Worm (Caenorhabditis elegans) whole organism, midembryonic: ENCODE data around the gene F10E9.10.

ENCODE experiments used
- T22C8.4 ChIP-seq: fragments of 200-800 bp; sonication (Bioruptor generic); IDR thresholded peaks from 2 replicates; pipeline ENCODE4 v1.3.6; 2022; ENCODE audit warnings: missing genetic modification characterization, missing compliant biosample characterization
- cog-1 ChIP-seq: sonication (generic microtip); optimal IDR thresholded peaks from 2 replicates; lab custom pipeline; 2016; ENCODE audit warnings: missing genetic modification characterization, missing compliant biosample characterization
- flt-1 ChIP-seq: fragments of 200-800 bp; sonication (Bioruptor generic); IDR thresholded peaks from 2 replicates; pipeline ENCODE4 v1.3.6; 2022; ENCODE audit warnings: missing genetic modification characterization, missing compliant biosample characterization
- klf-2 ChIP-seq: fragments of 200-800 bp; sonication (Bioruptor generic); conservative IDR thresholded peaks from 2 replicates; pipeline ENCODE4 v1.3.6; 2022; ENCODE audit warnings: missing genetic modification reagents, missing genetic modification characterization, missing compliant biosample characterization
- med-1 ChIP-seq: sonication (generic microtip); optimal IDR thresholded peaks from 2 replicates; lab custom pipeline; 2017; ENCODE audit warnings: missing genetic modification characterization, mild to moderate bottlenecking, missing compliant biosample characterization, antibody characterized with exemption, missing genetic modification reagents; ENCODE audit not compliant: insufficient read depth
- ref-1 ChIP-seq: fragments of 200-800 bp; sonication (Bioruptor generic); conservative IDR thresholded peaks from 2 replicates; pipeline ENCODE4 v1.3.6; 2022; ENCODE audit warnings: missing genetic modification reagents, missing genetic modification characterization, missing compliant biosample characterization
- tab-1 ChIP-seq: fragments of 200-800 bp; sonication (Bioruptor generic); IDR thresholded peaks from 2 replicates; pipeline ENCODE4 v1.3.6; 2022; ENCODE audit warnings: missing genetic modification characterization, missing compliant biosample characterization
- ztf-23 ChIP-seq: fragments of 200-800 bp; sonication (Bioruptor generic); IDR thresholded peaks from 2 replicates; pipeline ENCODE4 v1.3.6; 2022; ENCODE audit warnings: missing genetic modification reagents, missing genetic modification characterization, missing compliant biosample characterization
- ztf-29 ChIP-seq: fragments of 200-800 bp; sonication (Bioruptor generic); IDR thresholded peaks from 2 replicates; pipeline ENCODE4 v1.3.6; 2022; ENCODE audit warnings: missing genetic modification reagents, missing genetic modification characterization, missing compliant biosample characterization

Gene F10E9.10

ce11 chrIII:8283525-8283924 is 36.6 kb downstream of the F10E9.10 start:
- TF ChIP-seq ztf-23 (GFP tag; lab: Robert Waterston, UW) (no peak), ref-1 (GFP tag; lab: Robert Waterston, UW) (no peak), cog-1 (tag; lab: Kevin White, UChicago) (no peak), klf-2 (no peak), tab-1 (GFP tag; lab: Robert Waterston, UW) (no peak), T22C8.4 (GFP tag; lab: Robert Waterston, UW) (no peak), med-1 (GFP tag; lab: Kevin White, UChicago) (no peak), ztf-29 (GFP tag; lab: Robert Waterston, UW) (no peak), flt-1 (GFP tag; lab: Robert Waterston, UW) (no peak)

- TF ChIP-seq tab-1 (GFP tag; lab: Robert Waterston, UW) (no peak), T22C8.4 (GFP tag; lab: Robert Waterston, UW) (no peak), klf-2 (no peak), ref-1 (GFP tag; lab: Robert Waterston, UW) (no peak), med-1 (GFP tag; lab: Kevin White, UChicago) (no peak), ztf-23 (GFP tag; lab: Robert Waterston, UW) (no peak), cog-1 (tag; lab: Kevin White, UChicago) (no peak), ztf-29 (GFP tag; lab: Robert Waterston, UW) (no peak)
These were observed 38.8 kb downstream of the F10E9.10 start for ce11 chrIII:8281310-8281709.

DNA sequence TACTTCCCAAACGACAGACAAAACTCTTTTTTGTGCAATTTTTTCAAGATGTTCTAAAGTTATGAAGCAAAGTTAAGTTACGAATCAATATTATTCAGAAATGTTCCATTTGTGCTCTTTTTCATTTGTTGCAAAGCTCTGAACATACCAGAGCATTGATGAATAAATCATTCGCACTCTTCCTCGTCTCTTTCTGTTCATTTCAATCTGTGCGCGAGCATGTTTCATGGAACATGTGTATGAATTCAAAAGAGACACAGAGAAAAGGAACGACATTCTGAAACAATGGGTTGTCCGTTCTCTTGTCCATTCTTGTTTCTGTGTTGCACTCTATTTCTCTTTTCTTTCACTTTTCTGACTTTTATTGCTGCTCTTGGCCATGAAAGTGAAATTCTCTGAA is 39.7 kb downstream of the F10E9.10 start:
- TF ChIP-seq ztf-23 (GFP tag; lab: Robert Waterston, UW) (no peak), tab-1 (GFP tag; lab: Robert Waterston, UW) (no peak), cog-1 (tag; lab: Kevin White, UChicago) (no peak), klf-2 (no peak), med-1 (GFP tag; lab: Kevin White, UChicago) (no peak), ztf-29 (GFP tag; lab: Robert Waterston, UW) (no peak), T22C8.4 (GFP tag; lab: Robert Waterston, UW) (no peak), ref-1 (GFP tag; lab: Robert Waterston, UW) (no peak), flt-1 (GFP tag; lab: Robert Waterston, UW) (no peak)

DNA sequence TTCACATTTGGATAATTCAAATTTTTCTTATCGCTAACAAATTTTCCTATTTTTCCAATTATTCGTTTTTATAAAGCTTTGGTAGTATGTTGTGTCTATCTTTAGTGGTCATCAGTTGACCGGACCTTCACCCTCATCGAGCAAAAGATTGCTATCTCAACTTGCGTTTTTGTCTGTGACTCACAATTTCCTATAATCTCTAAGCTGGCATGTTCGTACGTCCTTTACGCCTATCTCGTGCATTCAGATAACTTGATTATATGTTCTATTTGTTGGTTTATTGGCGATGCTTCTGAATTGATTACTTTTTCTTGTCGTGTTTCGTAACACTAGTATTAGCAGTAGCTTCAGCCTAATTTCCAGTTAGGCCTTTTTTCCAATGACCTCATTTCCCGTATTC is 40.5 kb downstream of the F10E9.10 start:
- TF ChIP-seq ztf-29 (GFP tag; lab: Robert Waterston, UW) = no peak
- TF ChIP-seq tab-1 (GFP tag; lab: Robert Waterston, UW) = no peak
- no peak for TF ChIP-seq klf-2
- no peak for TF ChIP-seq med-1 (GFP tag; lab: Kevin White, UChicago)
- TF ChIP-seq flt-1 (GFP tag; lab: Robert Waterston, UW) = no peak
- no peak for TF ChIP-seq T22C8.4 (GFP tag; lab: Robert Waterston, UW)
- TF ChIP-seq ztf-23 (GFP tag; lab: Robert Waterston, UW) = no peak
- TF ChIP-seq ref-1 (GFP tag; lab: Robert Waterston, UW) = no peak
- no peak for TF ChIP-seq cog-1 (tag; lab: Kevin White, UChicago)

- TF ChIP-seq flt-1 (GFP tag; lab: Robert Waterston, UW) (no peak), ztf-29 (GFP tag; lab: Robert Waterston, UW) (no peak), tab-1 (GFP tag; lab: Robert Waterston, UW) (no peak), med-1 (GFP tag; lab: Kevin White, UChicago) (no peak), ref-1 (GFP tag; lab: Robert Waterston, UW) (no peak), ztf-23 (GFP tag; lab: Robert Waterston, UW) (no peak)
These were observed 41.3 kb downstream of the F10E9.10 start, which contains the start of gene mig-10 for ce11 chrIII:8278801-8279200. mig-10 (plus strand) TSS chrIII:8279101.

- TF ChIP-seq ztf-29 (GFP tag; lab: Robert Waterston, UW) (no peak), T22C8.4 (GFP tag; lab: Robert Waterston, UW) (no peak), klf-2 (no peak), cog-1 (tag; lab: Kevin White, UChicago) (no peak), med-1 (GFP tag; lab: Kevin White, UChicago) (no peak), ztf-23 (GFP tag; lab: Robert Waterston, UW) (no peak), flt-1 (GFP tag; lab: Robert Waterston, UW) (no peak), tab-1 (GFP tag; lab: Robert Waterston, UW) (no peak)
These were observed 44.2 kb downstream of the F10E9.10 start, which contains the start of gene clec-160 for ce11 chrIII:8275871-8276270. clec-160 (minus strand) TSS chrIII:8275971.

- TF ChIP-seq ztf-23 (GFP tag; lab: Robert Waterston, UW) = no peak
- no peak for TF ChIP-seq tab-1 (GFP tag; lab: Robert Waterston, UW)
- no peak for TF ChIP-seq ztf-29 (GFP tag; lab: Robert Waterston, UW)
- no peak for TF ChIP-seq klf-2
- TF ChIP-seq cog-1 (tag; lab: Kevin White, UChicago) = no peak
- TF ChIP-seq flt-1 (GFP tag; lab: Robert Waterston, UW) = no peak
- TF ChIP-seq ref-1 (GFP tag; lab: Robert Waterston, UW) = no peak
- TF ChIP-seq T22C8.4 (GFP tag; lab: Robert Waterston, UW) = no peak
- no peak for TF ChIP-seq med-1 (GFP tag; lab: Kevin White, UChicago)
These were observed 48.3 kb downstream of the F10E9.10 start, which contains the start of the genes mps-4 and F09G8.10 for ce11 chrIII:8271676-8272225. mps-4 (minus strand) TSS chrIII:8271776. F09G8.10 (minus strand) TSS chrIII:8272175.
